Fruit fly (Drosophila melanogaster) Kc167 (cell line): ENCODE data around the gene CG3726.

ENCODE experiments used
- insv ChIP-seq: fragments of >200 bp; optimal IDR thresholded peaks from 3 replicates; lab custom pipeline; 2018; ENCODE audit warnings: missing external identifiers
- psq ChIP-seq: fragments of >200 bp; optimal IDR thresholded peaks from 2 replicates; lab custom pipeline; 2017; ENCODE audit warnings: missing external identifiers
- ttk ChIP-seq: sonication (Bioruptor generic); optimal IDR thresholded peaks from 2 replicates; lab custom pipeline; 2017; ENCODE audit warnings: missing external identifiers

- TF ChIP-seq psq (lab: Kevin White, UChicago) (no peak), insv (lab: Kevin White, UChicago) (no peak), ttk (lab: Kevin White, UChicago) (no peak)
Observed at dm6 chrX:5941824-5942223, 24.9 kb downstream of the CG3726 start.
